Worm (Caenorhabditis elegans): ENCODE results near the gene C47E12.11.

C47E12.11 gene

DNA sequence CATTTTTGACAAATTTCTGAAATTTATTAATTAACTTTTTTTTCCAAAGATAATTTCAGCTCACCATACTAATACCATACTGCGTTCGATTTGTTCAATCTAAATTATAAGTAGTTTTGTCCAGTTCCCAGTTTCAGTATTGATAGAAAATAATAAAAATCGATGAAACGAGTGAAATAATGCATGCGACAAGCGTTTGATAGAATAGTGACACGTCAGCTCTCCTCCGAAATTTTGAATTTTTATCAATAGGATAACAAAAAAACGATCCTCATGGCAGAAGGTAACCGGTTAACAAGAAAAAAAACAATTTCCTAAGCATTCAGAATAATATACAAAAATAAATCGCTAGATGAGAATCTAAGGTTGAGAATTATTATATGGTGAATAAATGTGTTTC is 32.5 kb downstream of the C47E12.11 start, which contains the start of gene C47E12.3:
TSS of gene C47E12.3 (minus strand) at position 101 of the 400 bp plus-strand sequence.
- TF ChIP-seq nhr-25 (tag; optimal IDR thresholded peaks at IDR 0.05) (no peak), nhr-77 (tag; optimal IDR thresholded peaks at IDR 0.05) (no peak), zag-1 (tag; optimal IDR thresholded peaks at IDR 0.05) (no peak), mdl-1 (tag; optimal IDR thresholded peaks at IDR 0.05) (no peak), unc-39 (tag; optimal IDR thresholded peaks at IDR 0.05) (no peak), nhr-11 (tag; optimal IDR thresholded peaks at IDR 0.05) (no peak), mml-1 (tag; optimal IDR thresholded peaks at IDR 0.05) (no peak), pqm-1 (tag; optimal IDR thresholded peaks at IDR 0.05) (no peak), daf-12 (tag; optimal IDR thresholded peaks at IDR 0.05) (no peak), egl-5 (tag; optimal IDR thresholded peaks at IDR 0.05) (no peak), pha-4 (tag; optimal IDR thresholded peaks at IDR 0.05) (no peak), nhr-12 (tag; optimal IDR thresholded peaks at IDR 0.05) (no peak), R02D3.7 (tag; optimal IDR thresholded peaks at IDR 0.05) (no peak)

DNA sequence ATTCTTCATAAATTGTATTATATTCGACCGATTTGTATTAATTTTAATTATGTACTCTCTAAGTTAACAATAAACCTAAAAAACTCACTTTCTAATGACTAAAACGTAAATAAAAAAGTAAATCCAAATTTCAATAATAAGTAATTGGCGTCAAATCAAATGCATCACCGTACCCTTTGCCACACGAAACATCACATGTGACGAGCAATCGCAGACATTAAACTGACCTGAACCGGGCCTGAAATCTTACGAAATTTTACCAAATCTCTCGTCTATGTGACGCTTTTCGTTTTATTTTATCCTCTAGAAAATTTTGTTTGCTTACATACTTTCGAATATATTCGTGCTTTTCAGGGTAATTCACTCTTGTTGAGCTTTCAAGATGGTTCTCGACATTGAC is 34.2 kb downstream of the C47E12.11 start, which contains the start of the genes C47E12.2 and sars-1:
TSS of gene C47E12.2 (minus strand) at position 131 of the 400 bp plus-strand sequence.
TSS of gene sars-1 (plus strand) at position 355 of the 400 bp plus-strand sequence.
- TF ChIP-seq nhr-77 (tag; optimal IDR thresholded peaks at IDR 0.05): no peak
- TF ChIP-seq pha-4 (tag; optimal IDR thresholded peaks at IDR 0.05): peak; percentile 49
- no peak for TF ChIP-seq lin-39 (tag; optimal IDR thresholded peaks at IDR 0.05)
- no peak for TF ChIP-seq ztf-4 (tag; optimal IDR thresholded peaks at IDR 0.05)
- peak; percentile 42 for TF ChIP-seq hmg-11 (tag; optimal IDR thresholded peaks at IDR 0.05)
- peak; percentile 4 for TF ChIP-seq egl-5 (tag; optimal IDR thresholded peaks at IDR 0.05)
- TF ChIP-seq nfya-1 (tag; optimal IDR thresholded peaks at IDR 0.05; ENCODE audit: insufficient read depth): peak; percentile 48
- peak; percentile 43 for TF ChIP-seq lin-15B (tag; optimal IDR thresholded peaks at IDR 0.05)

DNA sequence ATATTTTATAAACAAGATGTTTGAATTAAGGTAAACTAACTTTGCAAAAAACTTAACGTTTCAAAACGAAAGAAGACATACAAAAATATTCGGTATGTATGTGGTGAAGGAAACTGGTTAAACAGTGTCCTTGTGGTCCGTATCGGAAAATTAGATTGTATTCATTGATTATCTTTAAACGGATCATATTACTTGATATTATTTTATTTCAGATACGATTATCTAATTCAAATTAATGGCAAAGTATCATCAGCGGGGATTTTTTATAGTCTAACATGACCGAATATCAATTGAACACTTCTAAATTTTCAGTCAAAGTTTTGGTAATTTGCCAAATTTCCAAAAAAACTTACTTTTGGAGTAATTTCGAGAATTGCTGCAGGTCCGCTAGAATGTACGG is 37.6 kb downstream of the C47E12.11 start, which contains the start of gene C47E12.13:
TSS of gene C47E12.13 (minus strand) at position 101 of the 400 bp plus-strand sequence.
- no peak for TF ChIP-seq nhr-43 (tag; optimal IDR thresholded peaks at IDR 0.05; ENCODE audit: poor library complexity, severe bottlenecking)
- no peak for TF ChIP-seq ceh-9 (tag; optimal IDR thresholded peaks at IDR 0.05)
- no peak for TF ChIP-seq ama-1 (optimal IDR thresholded peaks at IDR 0.05)
- no peak for TF ChIP-seq nfya-1 (tag; optimal IDR thresholded peaks at IDR 0.05; ENCODE audit: insufficient read depth)
- no peak for TF ChIP-seq fkh-10 (GFP tag; optimal IDR thresholded peaks at IDR 0.05)
- TF ChIP-seq skn-1 (tag; optimal IDR thresholded peaks at IDR 0.05): no peak
- TF ChIP-seq egl-27 (tag; optimal IDR thresholded peaks at IDR 0.05): no peak
- no peak for TF ChIP-seq pha-4 (tag; optimal IDR thresholded peaks at IDR 0.05)
- no peak for TF ChIP-seq nhr-25 (tag; optimal IDR thresholded peaks at IDR 0.05)
- TF ChIP-seq nhr-11 (tag; optimal IDR thresholded peaks at IDR 0.05): no peak
- no peak for TF ChIP-seq mdl-1 (tag; optimal IDR thresholded peaks at IDR 0.05)
- no peak for TF ChIP-seq ztf-4 (tag; optimal IDR thresholded peaks at IDR 0.05)

DNA sequence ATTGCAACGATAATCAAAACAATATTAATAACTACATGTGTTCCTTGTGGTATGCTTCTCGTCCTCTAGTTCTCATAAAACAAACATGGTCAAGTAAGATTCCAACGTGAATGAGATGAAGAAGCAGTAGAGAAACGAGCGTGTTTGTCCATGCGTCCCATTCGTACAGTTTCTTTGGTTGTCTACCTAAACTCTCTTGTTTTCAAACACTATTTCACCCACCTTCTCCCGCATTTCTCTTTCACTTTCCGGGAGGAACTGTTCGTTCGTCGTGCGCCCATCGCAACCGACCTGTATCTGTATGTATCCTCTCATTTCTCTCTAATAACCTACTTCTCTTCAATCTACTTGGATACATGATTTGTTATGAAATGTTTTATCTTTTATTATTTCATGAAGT is 38.6 kb downstream of the C47E12.11 start:
- TF ChIP-seq nhr-67 (tag; optimal IDR thresholded peaks at IDR 0.05) (no peak), daf-12 (tag; optimal IDR thresholded peaks at IDR 0.05) (no peak), fos-1 (tag; optimal IDR thresholded peaks at IDR 0.05) (no peak), ceh-16 (tag; optimal IDR thresholded peaks at IDR 0.05) (no peak), ama-1 (optimal IDR thresholded peaks at IDR 0.05) (no peak), fkh-2 (tag; optimal IDR thresholded peaks at IDR 0.05) (no peak), ztf-11 (tag; optimal IDR thresholded peaks at IDR 0.05) (no peak), unc-39 (tag; optimal IDR thresholded peaks at IDR 0.05) (no peak), lin-39 (tag; optimal IDR thresholded peaks at IDR 0.05) (no peak), elt-3 (tag; optimal IDR thresholded peaks at IDR 0.05) (no peak), nhr-76 (tag; optimal IDR thresholded peaks at IDR 0.05) (no peak), elt-2 (tag; optimal IDR thresholded peaks at IDR 0.05) (no peak), ZK546.5 (tag; optimal IDR thresholded peaks at IDR 0.05) (no peak), eor-1 (tag; optimal IDR thresholded peaks at IDR 0.05) (no peak), fkh-10 (GFP tag; optimal IDR thresholded peaks at IDR 0.05) (no peak), nhr-23 (tag; optimal IDR thresholded peaks at IDR 0.05) (peak; percentile 91), mml-1 (tag; optimal IDR thresholded peaks at IDR 0.05) (no peak), ceh-82 (tag; optimal IDR thresholded peaks at IDR 0.05) (no peak), ceh-28 (tag; optimal IDR thresholded peaks at IDR 0.05) (no peak), nhr-28 (tag; optimal IDR thresholded peaks at IDR 0.05) (no peak), ztf-4 (tag; optimal IDR thresholded peaks at IDR 0.05) (no peak), nhr-12 (tag; optimal IDR thresholded peaks at IDR 0.05) (no peak), nfya-1 (tag; optimal IDR thresholded peaks at IDR 0.05; ENCODE audit: insufficient read depth) (no peak), aly-2 (tag; optimal IDR thresholded peaks at IDR 0.05) (no peak), nhr-237 (tag; optimal IDR thresholded peaks at IDR 0.05) (no peak), R02D3.7 (tag; optimal IDR thresholded peaks at IDR 0.05) (no peak), nhr-25 (tag; optimal IDR thresholded peaks at IDR 0.05) (peak; percentile 78), hmg-11 (tag; optimal IDR thresholded peaks at IDR 0.05) (peak; percentile 22), egl-5 (tag; optimal IDR thresholded peaks at IDR 0.05) (no peak), skn-1 (tag; optimal IDR thresholded peaks at IDR 0.05) (no peak), nhr-11 (tag; optimal IDR thresholded peaks at IDR 0.05) (no peak), sea-2 (GFP tag; optimal IDR thresholded peaks at IDR 0.05) (no peak), zag-1 (tag; optimal IDR thresholded peaks at IDR 0.05) (no peak), mdl-1 (tag; optimal IDR thresholded peaks at IDR 0.05) (no peak), pqm-1 (tag; optimal IDR thresholded peaks at IDR 0.05) (no peak), nhr-77 (tag; optimal IDR thresholded peaks at IDR 0.05) (no peak), nhr-43 (tag; optimal IDR thresholded peaks at IDR 0.05; ENCODE audit: poor library complexity, severe bottlenecking) (peak; percentile 41), lsy-12 (tag; optimal IDR thresholded peaks at IDR 0.05) (no peak), pha-4 (tag; optimal IDR thresholded peaks at IDR 0.05) (peak; percentile 63), egl-27 (tag; optimal IDR thresholded peaks at IDR 0.05) (no peak), unc-62 (GFP tag; optimal IDR thresholded peaks at IDR 0.05) (no peak)

All from whole organism, L3 larva.